Worm (Caenorhabditis elegans): Measurements from ENCODE around the gene glr-7.

ce11 chrX:2394983-2395382 is 24.7 kb downstream of the glr-7 start, which contains the start of gene C43H6.6:
- TF ChIP-seq zfh-2 (GFP tag; conservative IDR thresholded peaks at IDR 0.05) (no peak), unc-62 (GFP tag; optimal IDR thresholded peaks at IDR 0.05) (no peak), C06A6.2 (GFP tag; conservative IDR thresholded peaks at IDR 0.05) (no peak), F37B4.10 (GFP tag; IDR thresholded peaks at IDR 0.05) (no peak), dpl-1 (GFP tag; optimal IDR thresholded peaks at IDR 0.05) (no peak), nhr-179 (tag; optimal IDR thresholded peaks at IDR 0.05) (no peak)
